Worm (Caenorhabditis elegans) whole organism, L2 larva: ENCODE results near the gene C02B8.12.

Experiments used
- alr-1 ChIP-seq: fragments of 150-350 bp; optimal IDR thresholded peaks from 2 replicates; lab custom pipeline; 2014; ENCODE audit warnings: missing biosample characterization, missing genetic modification characterization
- ama-1 ChIP-seq: fragments of 150-350 bp; optimal IDR thresholded peaks from 2 replicates; lab custom pipeline; 2018; ENCODE audit warnings: inconsistent platforms
- ceh-16 ChIP-seq: fragments of 150-350 bp; optimal IDR thresholded peaks from 2 replicates; lab custom pipeline; 2014; ENCODE audit warnings: missing biosample characterization, missing genetic modification characterization
- ceh-82 ChIP-seq: fragments of 150-350 bp; optimal IDR thresholded peaks from 2 replicates; lab custom pipeline; 2014; ENCODE audit warnings: missing biosample characterization, missing genetic modification characterization
- elt-1 ChIP-seq: fragments of 150-350 bp; optimal IDR thresholded peaks from 2 replicates; lab custom pipeline; 2014; ENCODE audit warnings: missing biosample characterization, missing genetic modification characterization
- lin-39 ChIP-seq: fragments of 150-350 bp; optimal IDR thresholded peaks from 2 replicates; lab custom pipeline; 2014; ENCODE audit warnings: missing biosample characterization, missing genetic modification reagents, missing genetic modification characterization
- mdl-1 ChIP-seq, 2 experiments: fragments of 150-350 bp in 1 of 2; sonication (generic microtip) in 1 of 2; optimal IDR thresholded peaks; 2 replicates each; lab custom pipeline; 2017; ENCODE audit warnings: missing biosample characterization in 2 of 2, missing genetic modification characterization in 2 of 2
- nhr-12 ChIP-seq: fragments of 150-350 bp; optimal IDR thresholded peaks from 2 replicates; lab custom pipeline; 2014; ENCODE audit warnings: missing biosample characterization, missing genetic modification characterization
- nhr-129 ChIP-seq: fragments of 150-350 bp; optimal IDR thresholded peaks from 2 replicates; lab custom pipeline; 2014; ENCODE audit warnings: missing biosample characterization, missing genetic modification characterization
- nhr-23 ChIP-seq: fragments of 150-350 bp; optimal IDR thresholded peaks from 2 replicates; lab custom pipeline; 2014; ENCODE audit warnings: missing biosample characterization, missing genetic modification reagents, missing genetic modification characterization
- nhr-237 ChIP-seq: fragments of 150-350 bp; optimal IDR thresholded peaks from 2 replicates; lab custom pipeline; 2014; ENCODE audit warnings: missing biosample characterization, missing genetic modification characterization
- skn-1 ChIP-seq: sonication (generic microtip); optimal IDR thresholded peaks from 2 replicates; lab custom pipeline; 2017; ENCODE audit warnings: missing biosample characterization, missing genetic modification characterization
- unc-55 ChIP-seq: fragments of 150-350 bp; sonication (generic microtip); optimal IDR thresholded peaks from 3 replicates; lab custom pipeline; 2014; ENCODE audit warnings: missing biosample characterization, missing genetic modification reagents, missing genetic modification characterization
- ztf-4 ChIP-seq: fragments of 150-350 bp; optimal IDR thresholded peaks from 2 replicates; lab custom pipeline; 2014; ENCODE audit warnings: missing biosample characterization, missing genetic modification characterization

DNA sequence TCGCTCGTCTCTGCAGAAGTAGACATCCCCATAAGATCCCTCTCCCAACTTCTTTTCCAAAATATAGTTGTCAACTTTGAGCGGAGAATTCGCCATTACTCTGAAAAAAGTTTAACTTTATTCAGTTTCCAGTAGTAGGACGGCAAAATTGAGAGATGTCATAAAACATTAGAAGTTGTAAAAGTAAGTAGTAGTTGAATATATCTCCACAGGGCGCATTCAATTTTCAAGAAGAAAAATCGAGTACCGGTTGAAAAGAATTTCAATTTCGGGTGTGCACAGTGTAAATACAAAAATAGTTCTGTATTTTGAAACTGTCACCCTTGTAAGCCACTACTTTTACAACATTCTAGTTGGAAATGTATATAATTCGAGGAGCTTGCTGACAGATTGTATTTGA lies 27.5 kb upstream of the C02B8.12 start, which contains the start of gene F22F1.2:
- no peak for TF ChIP-seq nhr-237
- TF ChIP-seq unc-55 (GFP tag; lab: Kevin White, UChicago), result no peak
- no peak for TF ChIP-seq lin-39 (tag; lab: Kevin White, UChicago)
- TF ChIP-seq ceh-82 (tag; lab: Kevin White, UChicago), result no peak
- no peak for TF ChIP-seq elt-1 (tag; lab: Kevin White, UChicago)
- TF ChIP-seq ama-1 (lab: Kevin White, UChicago), result no peak
- TF ChIP-seq nhr-23 (tag; lab: Kevin White, UChicago), result no peak
- TF ChIP-seq nhr-129 (tag; lab: Kevin White, UChicago), result no peak
- TF ChIP-seq nhr-12 (tag; lab: Kevin White, UChicago), result no peak
- TF ChIP-seq skn-1, result no peak
- no peak for TF ChIP-seq alr-1
- TF ChIP-seq ceh-16 (tag; lab: Kevin White, UChicago), result no peak
- no peak for TF ChIP-seq mdl-1 (tag; optimal IDR thresholded peaks at IDR 0.05; lab: Kevin White, UChicago)
- no peak for TF ChIP-seq ztf-4 (tag; lab: Kevin White, UChicago)
